Worm (Caenorhabditis elegans): Measurements from ENCODE around the gene C17E7.4.

- TF ChIP-seq egl-27 (tag; optimal IDR thresholded peaks at IDR 0.05) (no peak), tbx-2 (tag; optimal IDR thresholded peaks at IDR 0.05) (no peak), ztf-11 (tag; optimal IDR thresholded peaks at IDR 0.05) (no peak), nhr-11 (tag; optimal IDR thresholded peaks at IDR 0.05) (no peak), snpc-4 (tag; optimal IDR thresholded peaks at IDR 0.05) (no peak), elt-3 (tag; optimal IDR thresholded peaks at IDR 0.05) (no peak), lin-39 (tag; optimal IDR thresholded peaks at IDR 0.05) (no peak)
Observed at ce11 chrV:3889113-3889512, 3.5 kb upstream of the C17E7.4 start, which contains the start of gene C17E7.13.

Data from whole organism, L3 larva.